Fruit fly (Drosophila melanogaster): ENCODE results near the gene Ptp99A.

- TF ChIP-seq CG3032 (tag; optimal IDR thresholded peaks at IDR 0.05): no peak
- no peak for TF ChIP-seq Hr4 (GFP tag; optimal IDR thresholded peaks at IDR 0.05)
- TF ChIP-seq CG34406 (GFP tag; optimal IDR thresholded peaks at IDR 0.05): no peak
- TF ChIP-seq svp (GFP tag): no peak
- no peak for TF ChIP-seq CG32006 (GFP tag; optimal IDR thresholded peaks at IDR 0.05)
- no peak for TF ChIP-seq Sox14 (GFP tag; optimal IDR thresholded peaks at IDR 0.05)
- no peak for TF ChIP-seq cyc (GFP tag; optimal IDR thresholded peaks at IDR 0.05)
- TF ChIP-seq pdm3 (GFP tag; optimal IDR thresholded peaks at IDR 0.05): no peak
- TF ChIP-seq Sox15 (GFP tag; optimal IDR thresholded peaks at IDR 0.05): no peak
- TF ChIP-seq Lpt (GFP tag; optimal IDR thresholded peaks at IDR 0.05): no peak
- TF ChIP-seq Sox102F (GFP tag; optimal IDR thresholded peaks at IDR 0.05): no peak
- no peak for TF ChIP-seq Eip75B (GFP tag; optimal IDR thresholded peaks at IDR 0.05)
These were observed 48.8 kb upstream of the Ptp99A start for dm6 chr3R:29328607-29329006.
